Fruit fly (Drosophila melanogaster) whole organism: ENCODE measurements around the gene CG6664.

ENCODE experiments used
- CG8478 ChIP-seq: fragments of >200 bp; optimal IDR thresholded peaks from 2 replicates; lab custom pipeline; 2018; ENCODE audit warnings: inconsistent platforms
- usp ChIP-seq: fragments of >200 bp; optimal IDR thresholded peaks from 2 replicates; lab custom pipeline; 2017; ENCODE audit warnings: missing biosample characterization, missing genetic modification characterization, mixed read lengths

- no peak for TF ChIP-seq CG8478
- TF ChIP-seq usp (GFP tag; lab: Kevin White, UChicago), result no peak
Observed at dm6 chr3L:17012017-17012719, 3.8 kb downstream of the CG6664 start, which contains the start of gene CG3764.
